Worm (Caenorhabditis elegans) whole organism, L4 larva: Measurements from ENCODE around the gene lgc-55.
A peak's percentile ranks its signal among the peaks of the same experiment; 100 is the strongest.

Experiments
- D1046.2 ChIP-seq: fragments of 200-800 bp; sonication (Bioruptor generic); IDR thresholded peaks from 2 replicates; pipeline ENCODE4 v1.3.6; 2022; ENCODE audit warnings: missing genetic modification characterization, missing compliant biosample characterization
- Y5F2A.4 ChIP-seq: fragments of 200-800 bp; sonication (Bioruptor generic); optimal IDR thresholded peaks from 2 replicates; lab custom pipeline; 2018; ENCODE audit warnings: mild to moderate bottlenecking, missing genetic modification characterization, missing compliant biosample characterization
- ceh-32 ChIP-seq: sonication (generic microtip); optimal IDR thresholded peaks from 2 replicates; lab custom pipeline; 2016; ENCODE audit warnings: mild to moderate bottlenecking, missing genetic modification characterization, missing compliant biosample characterization; ENCODE audit not compliant: poor library complexity
- ceh-44 ChIP-seq: fragments of 200-800 bp; sonication (Bioruptor generic); IDR thresholded peaks from 2 replicates; pipeline ENCODE4 v1.3.6; 2022; ENCODE audit warnings: missing genetic modification reagents, missing genetic modification characterization, missing compliant biosample characterization
- daf-16 ChIP-seq, 3 experiments: sonication (generic microtip); optimal IDR thresholded peaks; 2 replicates each; lab custom pipeline; 2016 to 2017; ENCODE audit warnings: missing genetic modification characterization in 3 of 3, missing genetic modification reagents in 3 of 3, mild to moderate bottlenecking in 2 of 3, missing compliant biosample characterization in 2 of 3, missing biosample characterization in 1 of 3, moderate library complexity in 1 of 3
- dve-1 ChIP-seq: sonication (generic microtip); optimal IDR thresholded peaks from 2 replicates; lab custom pipeline; 2017; ENCODE audit warnings: antibody characterized with exemption, mild to moderate bottlenecking, missing genetic modification characterization, missing compliant biosample characterization; ENCODE audit not compliant: insufficient read depth
- fkh-10 ChIP-seq: fragments of 150-350 bp; optimal IDR thresholded peaks from 2 replicates; lab custom pipeline; 2014; ENCODE audit warnings: missing biosample characterization, missing genetic modification reagents, missing genetic modification characterization
- fos-1 ChIP-seq: fragments of 150-350 bp; optimal IDR thresholded peaks from 2 replicates; lab custom pipeline; 2014; ENCODE audit warnings: missing biosample characterization, missing genetic modification characterization
- lin-39 ChIP-seq: fragments of 150-350 bp; optimal IDR thresholded peaks from 2 replicates; lab custom pipeline; 2014; ENCODE audit warnings: missing biosample characterization, missing genetic modification reagents, missing genetic modification characterization
- lsy-2 ChIP-seq, 2 experiments: fragments of 150-350 bp in 1 of 2; sonication (generic microtip) in 1 of 2; optimal IDR thresholded peaks; 2 replicates each; lab custom pipeline; 2014 to 2017; ENCODE audit warnings: missing biosample characterization in 2 of 2, missing genetic modification characterization in 2 of 2
- nhr-28 ChIP-seq: fragments of 150-350 bp; optimal IDR thresholded peaks from 2 replicates; lab custom pipeline; 2014; ENCODE audit warnings: missing biosample characterization, missing genetic modification characterization
- nhr-48 ChIP-seq: sonication (generic microtip); optimal IDR thresholded peaks from 2 replicates; lab custom pipeline; 2016; ENCODE audit warnings: mild to moderate bottlenecking, missing genetic modification characterization, missing compliant biosample characterization
- pqm-1 ChIP-seq: sonication (generic microtip); optimal IDR thresholded peaks from 2 replicates; lab custom pipeline; 2017; ENCODE audit warnings: missing biosample characterization, missing genetic modification characterization
- spr-3 ChIP-seq: fragments of 200-800 bp; sonication (Bioruptor generic); optimal IDR thresholded peaks from 2 replicates; lab custom pipeline; 2018; ENCODE audit warnings: mild to moderate bottlenecking, missing genetic modification characterization, missing compliant biosample characterization
- tra-1 ChIP-seq: fragments of 200-800 bp; sonication (Bioruptor generic); IDR thresholded peaks from 2 replicates; pipeline ENCODE4 v1.3.6; 2022; ENCODE audit warnings: missing genetic modification reagents, missing genetic modification characterization, missing compliant biosample characterization
- unc-39 ChIP-seq: sonication (generic microtip); optimal IDR thresholded peaks from 2 replicates; lab custom pipeline; 2017; ENCODE audit warnings: missing biosample characterization, missing genetic modification characterization
- unc-62 ChIP-seq, 3 experiments: fragments of 150-350 bp in 1 of 3; sonication (generic microtip); optimal IDR thresholded peaks in 2 of 3; peaks in 1 of 3; 1 replicate in 1 of 3; 2 replicates in 2 of 3; lab custom pipeline; 2014 to 2017; ENCODE audit warnings: missing biosample characterization in 3 of 3, missing genetic modification characterization in 3 of 3, missing genetic modification reagents in 3 of 3, missing genotype in 1 of 3

The lgc-55 gene

DNA sequence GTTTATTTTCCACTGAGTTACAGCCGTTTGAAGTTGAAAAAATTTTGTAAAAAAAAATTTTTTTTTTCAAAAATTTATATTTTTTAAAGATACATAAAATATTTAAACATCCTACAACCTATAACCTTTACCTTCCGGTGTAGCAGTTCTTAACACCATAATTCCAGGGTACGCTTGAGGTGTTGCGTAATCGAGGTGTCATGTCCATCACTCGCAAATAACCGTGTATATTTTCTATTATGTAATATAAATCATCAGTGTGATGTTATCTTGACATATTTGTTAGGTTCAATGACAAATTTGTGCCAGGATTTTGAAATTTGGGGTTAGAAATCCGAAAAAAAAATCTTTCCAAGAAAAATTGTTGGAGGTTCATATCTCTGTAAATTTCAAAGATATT is 44.2 kb downstream of the lgc-55 start:
- TF ChIP-seq lin-39 (tag; lab: Kevin White, UChicago), result no peak

DNA sequence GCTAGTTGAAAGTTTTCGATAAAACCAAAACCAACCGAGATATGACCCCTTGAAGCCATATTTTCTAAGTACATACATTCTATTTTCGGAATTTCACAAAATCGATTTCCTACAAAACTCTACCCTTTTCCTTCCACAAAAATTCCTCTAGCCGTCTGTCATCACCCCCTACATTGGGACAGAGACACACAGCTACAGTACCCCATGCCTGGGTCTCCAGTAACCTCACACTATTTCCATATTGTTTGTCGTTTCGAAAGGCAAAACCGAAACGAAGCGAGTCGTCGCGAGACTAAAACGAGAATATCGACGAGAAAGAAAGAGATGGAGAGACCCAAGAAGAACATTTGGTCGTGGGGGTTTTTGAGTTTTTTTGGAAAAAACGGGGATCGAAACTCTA is 45.5 kb downstream of the lgc-55 start:
- TF ChIP-seq nhr-48 (tag; lab: Kevin White, UChicago) (no peak), D1046.2 (GFP tag; lab: Robert Waterston, UW) (no peak), fos-1 (tag; lab: Kevin White, UChicago) (no peak), spr-3 (no peak), unc-39 (no peak), lsy-2 (tag; optimal IDR thresholded peaks at IDR 0.05; lab: Kevin White, UChicago) (peak in 1 of 2 experiments; percentile 47), unc-62 (GFP tag; optimal IDR thresholded peaks at IDR 0.05 in 1 of 2; lab: Kevin White, UChicago) (peak in 1 of 2 experiments; percentile 44), unc-62 (tag; optimal IDR thresholded peaks at IDR 0.05; lab: Kevin White, UChicago) (no peak)

DNA sequence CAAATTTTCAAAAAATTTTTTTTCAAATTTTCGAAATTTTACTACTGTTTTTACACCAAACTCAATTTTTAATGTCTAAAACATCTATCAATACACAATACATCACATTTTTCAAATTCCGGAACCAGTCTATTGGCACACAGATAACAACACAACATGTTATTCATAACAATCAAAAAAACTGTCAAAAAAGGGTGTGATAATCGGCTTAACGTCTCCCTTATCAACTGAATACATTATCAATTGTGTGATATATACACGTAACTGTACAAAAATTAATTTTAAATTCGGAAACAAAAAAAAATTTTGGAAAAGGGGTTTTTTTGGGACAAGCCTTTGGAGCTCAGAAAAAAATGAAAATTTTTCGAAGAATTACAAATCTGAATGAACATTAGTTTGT is 51.5 kb downstream of the lgc-55 start:
- TF ChIP-seq tra-1 (GFP tag; lab: Robert Waterston, UW) (no peak), Y5F2A.4 (GFP tag; lab: Kevin White, UChicago) (no peak), nhr-28 (tag; lab: Kevin White, UChicago) (peak; percentile 3), ceh-32 (tag; lab: Kevin White, UChicago) (no peak), daf-16 (GFP tag; optimal IDR thresholded peaks at IDR 0.05; lab: Kevin White, UChicago) (no peak), daf-16 (tag; optimal IDR thresholded peaks at IDR 0.05; lab: Kevin White, UChicago) (peak; percentile 81), pqm-1 (peak; percentile 21), ceh-44 (GFP tag; lab: Robert Waterston, UW) (no peak), dve-1 (tag; lab: Kevin White, UChicago) (peak; percentile 12), fkh-10 (GFP tag; lab: Kevin White, UChicago) (no peak)
